Worm (Caenorhabditis elegans) whole organism, L3 larva: ENCODE results near the gene ceh-34.

Experiments used
- aly-2 ChIP-seq: fragments of 150-350 bp; optimal IDR thresholded peaks from 2 replicates; lab custom pipeline; 2014; ENCODE audit warnings: missing biosample characterization, missing genetic modification characterization
- ama-1 ChIP-seq: fragments of 150-350 bp; optimal IDR thresholded peaks from 2 replicates; lab custom pipeline; 2018
- ceh-16 ChIP-seq: sonication (generic microtip); optimal IDR thresholded peaks from 2 replicates; lab custom pipeline; 2017; ENCODE audit warnings: missing biosample characterization, missing genetic modification characterization
- ceh-28 ChIP-seq: fragments of 150-350 bp; optimal IDR thresholded peaks from 2 replicates; lab custom pipeline; 2014; ENCODE audit warnings: missing biosample characterization, missing genetic modification reagents, missing genetic modification characterization
- daf-12 ChIP-seq: fragments of 150-350 bp; optimal IDR thresholded peaks from 2 replicates; lab custom pipeline; 2014; ENCODE audit warnings: missing biosample characterization, missing genetic modification reagents, missing genetic modification characterization
- egl-27 ChIP-seq: sonication (generic microtip); optimal IDR thresholded peaks from 4 replicates; lab custom pipeline; 2017; ENCODE audit warnings: missing biosample characterization, missing genetic modification reagents, missing genetic modification characterization
- egl-5 ChIP-seq: fragments of 150-350 bp; optimal IDR thresholded peaks from 2 replicates; lab custom pipeline; 2017; ENCODE audit warnings: missing biosample characterization, missing genetic modification reagents, missing genetic modification characterization, inconsistent platforms
- elt-1 ChIP-seq: fragments of 150-350 bp; optimal IDR thresholded peaks from 2 replicates; lab custom pipeline; 2014; ENCODE audit warnings: missing biosample characterization, missing genetic modification characterization
- elt-2 ChIP-seq: sonication (generic microtip); optimal IDR thresholded peaks from 2 replicates; lab custom pipeline; 2016; ENCODE audit warnings: missing genetic modification reagents, mild to moderate bottlenecking, missing genetic modification characterization, missing compliant biosample characterization
- elt-3 ChIP-seq, 3 experiments: fragments of 150-350 bp in 1 of 3; sonication (generic microtip) in 2 of 3; optimal IDR thresholded peaks; 2 replicates in 2 of 3; 4 replicates in 1 of 3; lab custom pipeline; 2014 to 2017; ENCODE audit warnings: missing biosample characterization in 3 of 3, missing genetic modification characterization in 3 of 3
- eor-1 ChIP-seq, 2 experiments: fragments of 150-350 bp; optimal IDR thresholded peaks; 2 replicates each; lab custom pipeline; 2014 to 2018; ENCODE audit warnings: missing biosample characterization in 2 of 2, missing genetic modification characterization in 2 of 2
- fkh-10 ChIP-seq: sonication (generic microtip); optimal IDR thresholded peaks from 2 replicates; lab custom pipeline; 2017; ENCODE audit warnings: missing biosample characterization, missing genetic modification reagents, missing genetic modification characterization
- fkh-2 ChIP-seq: fragments of 150-350 bp; optimal IDR thresholded peaks from 2 replicates; lab custom pipeline; 2014; ENCODE audit warnings: missing biosample characterization, missing genetic modification reagents, missing genetic modification characterization
- fos-1 ChIP-seq: fragments of 150-350 bp; optimal IDR thresholded peaks from 2 replicates; lab custom pipeline; 2014; ENCODE audit warnings: missing biosample characterization, missing genetic modification characterization
- hmg-11 ChIP-seq: sonication (generic microtip); optimal IDR thresholded peaks from 2 replicates; lab custom pipeline; 2016; ENCODE audit warnings: missing genetic modification characterization, missing compliant biosample characterization
- lin-15B ChIP-seq: fragments of 150-350 bp; optimal IDR thresholded peaks from 2 replicates; lab custom pipeline; 2014; ENCODE audit warnings: missing biosample characterization, missing genetic modification characterization
- lin-39 ChIP-seq: fragments of 150-350 bp; optimal IDR thresholded peaks from 2 replicates; lab custom pipeline; 2018; ENCODE audit warnings: missing biosample characterization, missing genetic modification reagents, missing genetic modification characterization
- mdl-1 ChIP-seq: fragments of 150-350 bp; optimal IDR thresholded peaks from 2 replicates; lab custom pipeline; 2014; ENCODE audit warnings: missing biosample characterization, missing genetic modification characterization
- mml-1 ChIP-seq: fragments of 150-350 bp; sonication (generic microtip); optimal IDR thresholded peaks from 3 replicates; lab custom pipeline; 2014; ENCODE audit warnings: missing biosample characterization, missing genetic modification characterization
- nfya-1 ChIP-seq: sonication (generic microtip); optimal IDR thresholded peaks from 2 replicates; lab custom pipeline; 2017; ENCODE audit warnings: missing genetic modification characterization, mild to moderate bottlenecking, missing compliant biosample characterization, antibody characterized with exemption, moderate library complexity; ENCODE audit not compliant: insufficient read depth
- nhr-12 ChIP-seq: fragments of 150-350 bp; optimal IDR thresholded peaks from 2 replicates; lab custom pipeline; 2014; ENCODE audit warnings: missing biosample characterization, missing genetic modification characterization
- nhr-23 ChIP-seq: fragments of 150-350 bp; optimal IDR thresholded peaks from 2 replicates; lab custom pipeline; 2014; ENCODE audit warnings: missing biosample characterization, missing genetic modification reagents, missing genetic modification characterization
- nhr-237 ChIP-seq: fragments of 150-350 bp; optimal IDR thresholded peaks from 2 replicates; lab custom pipeline; 2014; ENCODE audit warnings: missing biosample characterization, missing genetic modification characterization
- nhr-25 ChIP-seq: sonication (generic microtip); optimal IDR thresholded peaks from 2 replicates; lab custom pipeline; 2017; ENCODE audit warnings: missing biosample characterization, missing genetic modification characterization
- nhr-28 ChIP-seq: fragments of 150-350 bp; optimal IDR thresholded peaks from 2 replicates; lab custom pipeline; 2014; ENCODE audit warnings: missing biosample characterization, missing genetic modification characterization
- nhr-43 ChIP-seq: sonication (generic microtip); optimal IDR thresholded peaks from 2 replicates; lab custom pipeline; 2016; ENCODE audit warnings: mild to moderate bottlenecking, missing genetic modification characterization, missing compliant biosample characterization; ENCODE audit not compliant: poor library complexity, severe bottlenecking
- nhr-67 ChIP-seq: fragments of 150-350 bp; optimal IDR thresholded peaks from 2 replicates; lab custom pipeline; 2014; ENCODE audit warnings: missing biosample characterization, missing genetic modification characterization
- nhr-76 ChIP-seq: fragments of 150-350 bp; sonication (generic microtip); optimal IDR thresholded peaks from 5 replicates; lab custom pipeline; 2014; ENCODE audit warnings: missing biosample characterization, missing genetic modification characterization
- nhr-77 ChIP-seq: fragments of 150-350 bp; optimal IDR thresholded peaks from 2 replicates; lab custom pipeline; 2014; ENCODE audit warnings: missing biosample characterization, missing genetic modification characterization
- skn-1 ChIP-seq: fragments of 150-350 bp; optimal IDR thresholded peaks from 2 replicates; lab custom pipeline; 2014; ENCODE audit warnings: missing biosample characterization, missing genetic modification characterization
- unc-39 ChIP-seq: sonication (generic microtip); optimal IDR thresholded peaks from 4 replicates; lab custom pipeline; 2017; ENCODE audit warnings: missing biosample characterization, missing genetic modification characterization
- unc-62 ChIP-seq: fragments of 150-350 bp; sonication (generic microtip); optimal IDR thresholded peaks from 4 replicates; lab custom pipeline; 2014; ENCODE audit warnings: missing biosample characterization, missing genetic modification reagents, missing genetic modification characterization
- zag-1 ChIP-seq: fragments of 150-350 bp; optimal IDR thresholded peaks from 2 replicates; lab custom pipeline; 2014; ENCODE audit warnings: missing biosample characterization, missing genetic modification characterization
- ztf-11 ChIP-seq: fragments of 150-350 bp; optimal IDR thresholded peaks from 2 replicates; lab custom pipeline; 2014; ENCODE audit warnings: missing biosample characterization, missing genetic modification characterization

ceh-34 gene

ce11 chrV:5328314-5328713, 8.9 kb upstream of the ceh-34 start, which contains the start of gene C10G8.8:
TSS of gene C10G8.8 (minus strand) at chrV:5328414.
- no peak for TF ChIP-seq nfya-1 (tag; lab: Kevin White, UChicago)
- no peak for TF ChIP-seq ama-1 (lab: Kevin White, UChicago)
- no peak for TF ChIP-seq unc-62 (GFP tag; lab: Kevin White, UChicago)
- no peak for TF ChIP-seq nhr-43
- TF ChIP-seq eor-1 (tag; optimal IDR thresholded peaks at IDR 0.05; lab: Kevin White, UChicago) = no peak
- TF ChIP-seq egl-27 (tag; lab: Kevin White, UChicago) = no peak
- no peak for TF ChIP-seq nhr-237 (tag; lab: Kevin White, UChicago)
- TF ChIP-seq nhr-67 (tag; lab: Kevin White, UChicago) = no peak
- TF ChIP-seq fkh-2 = no peak

ce11 chrV:5324566-5324965, 5.2 kb upstream of the ceh-34 start, which contains the start of gene ceh-33:
TSS of gene ceh-33 (minus strand) at chrV:5324666.
- no peak for TF ChIP-seq unc-39
- TF ChIP-seq nhr-67 (tag; lab: Kevin White, UChicago) = no peak
- no peak for TF ChIP-seq eor-1 (tag; optimal IDR thresholded peaks at IDR 0.05; lab: Kevin White, UChicago)
- TF ChIP-seq nhr-237 (tag; lab: Kevin White, UChicago) = no peak
- no peak for TF ChIP-seq nhr-12 (tag; lab: Kevin White, UChicago)
- no peak for TF ChIP-seq elt-1
- no peak for TF ChIP-seq skn-1
- TF ChIP-seq mdl-1 (tag; lab: Kevin White, UChicago) = no peak
- no peak for TF ChIP-seq daf-12 (tag; lab: Kevin White, UChicago)
- TF ChIP-seq elt-2 (tag; lab: Kevin White, UChicago) = no peak
- TF ChIP-seq egl-5 (tag; lab: Kevin White, UChicago) = no peak
- TF ChIP-seq nhr-23 = no peak
- TF ChIP-seq fkh-10 = no peak
- TF ChIP-seq aly-2 (tag; lab: Kevin White, UChicago) = no peak
- no peak for TF ChIP-seq nhr-43
- TF ChIP-seq fos-1 (tag; lab: Kevin White, UChicago) = no peak
- TF ChIP-seq zag-1 (tag; lab: Kevin White, UChicago) = no peak
- TF ChIP-seq ama-1 (lab: Kevin White, UChicago) = no peak

ce11 chrV:5322815-5323214, 3.4 kb upstream of the ceh-34 start:
- TF ChIP-seq hmg-11 (tag; lab: Kevin White, UChicago) = no peak
- no peak for TF ChIP-seq unc-39
- TF ChIP-seq nhr-28 = no peak
- no peak for TF ChIP-seq elt-1
- TF ChIP-seq mdl-1 (tag; lab: Kevin White, UChicago) = no peak
- TF ChIP-seq, all 47 proteins: peak for 0

ce11 chrV:5318349-5318748, 1.0 kb downstream of the ceh-34 start:
- no peak for TF ChIP-seq unc-62 (GFP tag; lab: Kevin White, UChicago)
- TF ChIP-seq ceh-28 = no peak
- TF ChIP-seq aly-2 (tag; lab: Kevin White, UChicago) = no peak
- no peak for TF ChIP-seq nhr-25 (tag; lab: Kevin White, UChicago)
- TF ChIP-seq egl-27 (tag; lab: Kevin White, UChicago) = no peak
- TF ChIP-seq elt-2 (tag; lab: Kevin White, UChicago) = no peak
- TF ChIP-seq mdl-1 (tag; lab: Kevin White, UChicago) = no peak
- TF ChIP-seq nhr-12 (tag; lab: Kevin White, UChicago) = no peak
- no peak for TF ChIP-seq egl-5 (tag; lab: Kevin White, UChicago)
- TF ChIP-seq eor-1 (tag; optimal IDR thresholded peaks at IDR 0.05; lab: Kevin White, UChicago) = no peak
- TF ChIP-seq mml-1 (tag; lab: Kevin White, UChicago) = no peak
- no peak for TF ChIP-seq unc-39
- no peak for TF ChIP-seq fos-1 (tag; lab: Kevin White, UChicago)

- TF ChIP-seq mdl-1 (tag; lab: Kevin White, UChicago) (no peak), nhr-77 (tag; lab: Kevin White, UChicago) (no peak), elt-2 (tag; lab: Kevin White, UChicago) (no peak), hmg-11 (tag; lab: Kevin White, UChicago) (no peak)
Measured at ce11 chrV:5314104-5314503, 5.3 kb downstream of the ceh-34 start, which contains the start of gene C10G8.2. TSS of gene C10G8.2 (plus strand) at chrV:5314404.

ce11 chrV:5312453-5312852, 6.9 kb downstream of the ceh-34 start, which contains the start of gene C10G8.3:
TSS of gene C10G8.3 (plus strand) at chrV:5312753.
- no peak for TF ChIP-seq lin-15B

ce11 chrV:5311635-5312034, 7.7 kb downstream of the ceh-34 start, which contains the start of gene C10G8.4:
TSS of gene C10G8.4 (plus strand) at chrV:5311935.
- TF ChIP-seq ceh-16 (tag; lab: Kevin White, UChicago) (no peak), lin-39 (tag; lab: Kevin White, UChicago) (no peak), elt-3 (tag; optimal IDR thresholded peaks at IDR 0.05; lab: Kevin White, UChicago) (no peak), elt-2 (tag; lab: Kevin White, UChicago) (no peak), nhr-25 (tag; lab: Kevin White, UChicago) (no peak), nhr-237 (tag; lab: Kevin White, UChicago) (no peak), skn-1 (no peak), fos-1 (tag; lab: Kevin White, UChicago) (no peak), eor-1 (tag; optimal IDR thresholded peaks at IDR 0.05; lab: Kevin White, UChicago) (no peak), ztf-11 (tag; lab: Kevin White, UChicago) (no peak), nhr-76 (tag; lab: Kevin White, UChicago) (no peak), ceh-28 (no peak)
